Worm (Caenorhabditis elegans) whole organism, midembryonic: ENCODE measurements around the gene mics-1.

Experiments
- T22C8.4 ChIP-seq: fragments of 200-800 bp; sonication (Bioruptor generic); IDR thresholded peaks from 2 replicates; pipeline ENCODE4 v1.3.6; 2022; ENCODE audit warnings: missing genetic modification characterization, missing compliant biosample characterization
- flt-1 ChIP-seq: fragments of 200-800 bp; sonication (Bioruptor generic); IDR thresholded peaks from 2 replicates; pipeline ENCODE4 v1.3.6; 2022; ENCODE audit warnings: missing genetic modification characterization, missing compliant biosample characterization
- ztf-29 ChIP-seq: fragments of 200-800 bp; sonication (Bioruptor generic); IDR thresholded peaks from 2 replicates; pipeline ENCODE4 v1.3.6; 2022; ENCODE audit warnings: missing genetic modification reagents, missing genetic modification characterization, missing compliant biosample characterization

- TF ChIP-seq T22C8.4 (GFP tag; lab: Robert Waterston, UW) (no peak), flt-1 (GFP tag; lab: Robert Waterston, UW) (no peak), ztf-29 (no peak)
Measured at ce11 chrV:10539114-10539513, 39.0 kb downstream of the mics-1 start, which contains the start of gene F25D1.8.
